Fruit fly (Drosophila melanogaster) whole organism, embryonic: ENCODE results near the gene alphaTub84B.
A peak's percentile ranks its signal among the peaks of the same experiment; 100 is the strongest.

ENCODE experiments used
- ATbp ChIP-seq: fragments of 200-800 bp; sonication (Bioruptor generic); optimal IDR thresholded peaks from 2 replicates; lab custom pipeline; 2017; ENCODE audit warnings: missing biosample characterization, mild to moderate bottlenecking, missing genetic modification characterization, missing genetic modification reagents
- Ada2b ChIP-seq: fragments of 200-800 bp; sonication (Bioruptor generic); IDR thresholded peaks from 2 replicates; pipeline ENCODE4 v1.3.6; 2022; ENCODE audit warnings: missing biosample characterization, missing genetic modification characterization
- B-H2 ChIP-seq: fragments of 200-800 bp; sonication (Bioruptor generic); optimal IDR thresholded peaks from 2 replicates; lab custom pipeline; 2018; ENCODE audit warnings: missing biosample characterization, mild to moderate bottlenecking, missing genetic modification characterization
- CG10462 ChIP-seq: fragments of 200-800 bp; sonication (Bioruptor generic); optimal IDR thresholded peaks from 2 replicates; lab custom pipeline; 2016; ENCODE audit warnings: missing biosample characterization, missing genetic modification characterization
- CG11723 ChIP-seq: fragments of 200-800 bp; sonication (Bioruptor generic); optimal IDR thresholded peaks from 2 replicates; lab custom pipeline; 2017; ENCODE audit warnings: missing biosample characterization, mild to moderate bottlenecking, missing genetic modification characterization
- CG13296 ChIP-seq: fragments of 200-800 bp; sonication (Bioruptor generic); optimal IDR thresholded peaks from 3 replicates; lab custom pipeline; 2018; ENCODE audit warnings: missing biosample characterization, mild to moderate bottlenecking, missing genetic modification characterization
- CG13424 ChIP-seq: fragments of 200-800 bp; sonication (Bioruptor generic); optimal IDR thresholded peaks from 2 replicates; lab custom pipeline; 2019; ENCODE audit warnings: missing biosample characterization, mild to moderate bottlenecking, missing genetic modification characterization, moderate library complexity
- CG15269 ChIP-seq: fragments of 200-800 bp; sonication (Bioruptor generic); optimal IDR thresholded peaks from 2 replicates; lab custom pipeline; 2018; ENCODE audit warnings: missing biosample characterization, mild to moderate bottlenecking, missing genetic modification characterization, moderate library complexity
- CG1529 ChIP-seq: fragments of 200-800 bp; sonication (Bioruptor generic); optimal IDR thresholded peaks from 3 replicates; lab custom pipeline; 2018; ENCODE audit warnings: missing biosample characterization, missing genetic modification characterization
- CG17912 ChIP-seq: fragments of 200-800 bp; sonication (Bioruptor generic); optimal IDR thresholded peaks from 2 replicates; lab custom pipeline; 2018; ENCODE audit warnings: missing biosample characterization, mild to moderate bottlenecking, missing genetic modification characterization
- CG2116 ChIP-seq: fragments of 200-800 bp; sonication (Bioruptor generic); optimal IDR thresholded peaks from 3 replicates; lab custom pipeline; 2018; ENCODE audit warnings: missing biosample characterization, mild to moderate bottlenecking, missing genetic modification characterization
- CG32772 ChIP-seq: fragments of 200-800 bp; sonication (Bioruptor generic); IDR thresholded peaks from 2 replicates; pipeline ENCODE4 v1.3.6; 2022; ENCODE audit warnings: missing biosample characterization, missing genetic modification characterization
- CG3847 ChIP-seq: fragments of 200-800 bp; sonication (Bioruptor generic); IDR thresholded peaks from 2 replicates; pipeline ENCODE4 v1.3.6; 2022; ENCODE audit warnings: missing biosample characterization, missing genetic modification characterization
- CG4617 ChIP-seq: fragments of 200-800 bp; sonication (Bioruptor generic); optimal IDR thresholded peaks from 3 replicates; lab custom pipeline; 2016; ENCODE audit warnings: missing biosample characterization, missing genetic modification characterization, borderline replicate concordance
- CG4707 ChIP-seq: fragments of 200-800 bp; sonication (Bioruptor generic); optimal IDR thresholded peaks from 2 replicates; lab custom pipeline; 2018; ENCODE audit warnings: missing biosample characterization, mild to moderate bottlenecking, missing genetic modification characterization, moderate library complexity
- CG4854 ChIP-seq: fragments of 200-800 bp; sonication (Bioruptor generic); optimal IDR thresholded peaks from 2 replicates; lab custom pipeline; 2016; ENCODE audit warnings: missing biosample characterization, missing genetic modification characterization, inconsistent platforms
- CG6683 ChIP-seq: fragments of 200-800 bp; sonication (Bioruptor generic); optimal IDR thresholded peaks from 2 replicates; lab custom pipeline; 2017; ENCODE audit warnings: missing biosample characterization, mild to moderate bottlenecking, missing genetic modification characterization, missing genetic modification reagents
- CG7357 ChIP-seq: fragments of 200-800 bp; sonication (Bioruptor generic); IDR thresholded peaks from 3 replicates; pipeline ENCODE4 v1.3.6; 2022; ENCODE audit warnings: missing biosample characterization, missing genetic modification characterization
- CG7839 ChIP-seq: fragments of 200-800 bp; sonication (Bioruptor generic); optimal IDR thresholded peaks from 3 replicates; lab custom pipeline; 2018; ENCODE audit warnings: missing biosample characterization, mild to moderate bottlenecking, missing genetic modification characterization, moderate library complexity
- CG7928 ChIP-seq: fragments of 200-800 bp; sonication (Bioruptor generic); optimal IDR thresholded peaks from 2 replicates; lab custom pipeline; 2017; ENCODE audit warnings: missing biosample characterization, mild to moderate bottlenecking, missing genetic modification characterization
- CG9932 ChIP-seq: fragments of 200-800 bp; sonication (Bioruptor generic); IDR thresholded peaks from 2 replicates; pipeline ENCODE4 v1.3.6; 2022; ENCODE audit warnings: missing biosample characterization, missing genetic modification characterization
- D19A ChIP-seq: fragments of 200-800 bp; optimal IDR thresholded peaks from 3 replicates; lab custom pipeline; 2019; ENCODE audit warnings: missing biosample characterization, mild to moderate bottlenecking, missing genetic modification characterization, moderate library complexity
- E2f2 ChIP-seq: fragments of 200-800 bp; sonication (Bioruptor generic); IDR thresholded peaks from 2 replicates; pipeline ENCODE4 v1.3.6; 2022; ENCODE audit warnings: missing biosample characterization, missing genetic modification characterization
- Eip74EF ChIP-seq, 2 experiments: fragments of 200-800 bp in 1 of 2; fragments of >200 bp in 1 of 2; sonication (Bioruptor generic) in 1 of 2; optimal IDR thresholded peaks; 2 replicates each; lab custom pipeline; 2017 to 2019; ENCODE audit warnings: missing biosample characterization in 2 of 2, missing genetic modification characterization in 2 of 2, mild to moderate bottlenecking in 1 of 2, moderate library complexity in 1 of 2
- Ets65A ChIP-seq: fragments of 200-800 bp; sonication (Bioruptor generic); peaks from one replicate; lab custom pipeline; 2016; ENCODE audit warnings: missing biosample characterization, missing genetic modification characterization
- Gsc ChIP-seq: fragments of 200-800 bp; sonication (Bioruptor generic); IDR thresholded peaks from 2 replicates; pipeline ENCODE4 v1.3.6; 2022; ENCODE audit warnings: missing biosample characterization, missing genetic modification characterization
- Lpt ChIP-seq: fragments of >200 bp; optimal IDR thresholded peaks from 2 replicates; lab custom pipeline; 2018; ENCODE audit warnings: missing biosample characterization, missing genetic modification characterization
- MESR4 ChIP-seq: fragments of 200-800 bp; sonication (Bioruptor generic); optimal IDR thresholded peaks from 2 replicates; lab custom pipeline; 2018; ENCODE audit warnings: missing biosample characterization, mild to moderate bottlenecking, missing genetic modification characterization, moderate library complexity
- Mad ChIP-seq: fragments of 200-800 bp; sonication (Bioruptor generic); optimal IDR thresholded peaks from 2 replicates; lab custom pipeline; 2016; ENCODE audit warnings: missing biosample characterization, missing genetic modification characterization
- Med ChIP-seq: fragments of 200-800 bp; sonication (Bioruptor generic); peaks from one replicate; lab custom pipeline; 2016; ENCODE audit warnings: missing biosample characterization, missing genetic modification characterization, mild to moderate bottlenecking, inconsistent platforms, moderate library complexity
- Mes4 ChIP-seq: fragments of 200-800 bp; sonication (Bioruptor generic); optimal IDR thresholded peaks from 2 replicates; lab custom pipeline; 2016; ENCODE audit warnings: missing biosample characterization, missing genetic modification characterization
- NfI ChIP-seq: fragments of 200-800 bp; sonication (Bioruptor generic); optimal IDR thresholded peaks from 3 replicates; lab custom pipeline; 2018; ENCODE audit warnings: missing biosample characterization, mild to moderate bottlenecking, missing genetic modification characterization, moderate library complexity
- cg ChIP-seq: fragments of 200-800 bp; sonication (Bioruptor generic); optimal IDR thresholded peaks from 3 replicates; lab custom pipeline; 2019; ENCODE audit warnings: missing biosample characterization, mild to moderate bottlenecking, missing genetic modification characterization, moderate library complexity
- dmrt99B ChIP-seq: fragments of 200-800 bp; sonication (Bioruptor generic); optimal IDR thresholded peaks from 2 replicates; lab custom pipeline; 2018; ENCODE audit warnings: missing biosample characterization, mild to moderate bottlenecking, missing genetic modification characterization, moderate library complexity
- her ChIP-seq: fragments of 200-800 bp; sonication (Bioruptor generic); optimal IDR thresholded peaks from 2 replicates; lab custom pipeline; 2016; ENCODE audit warnings: missing biosample characterization, missing genetic modification characterization
- ind ChIP-seq: fragments of 200-800 bp; sonication (Bioruptor generic); optimal IDR thresholded peaks from 3 replicates; lab custom pipeline; 2016; ENCODE audit warnings: missing biosample characterization, missing genetic modification characterization
- lilli ChIP-seq: fragments of 200-800 bp; sonication (Bioruptor generic); optimal IDR thresholded peaks from 3 replicates; lab custom pipeline; 2016; ENCODE audit warnings: missing biosample characterization, missing genetic modification characterization
- nmo ChIP-seq: fragments of 200-800 bp; sonication (Bioruptor generic); optimal IDR thresholded peaks from 2 replicates; lab custom pipeline; 2018; ENCODE audit warnings: missing biosample characterization, mild to moderate bottlenecking, missing genetic modification characterization, moderate library complexity
- onecut ChIP-seq: fragments of 200-800 bp; sonication (Bioruptor generic); IDR thresholded peaks from 2 replicates; pipeline ENCODE4 v1.3.6; 2022; ENCODE audit warnings: missing biosample characterization, missing genetic modification characterization
- psq ChIP-seq: fragments of 200-800 bp; sonication (Bioruptor generic); optimal IDR thresholded peaks from 2 replicates; lab custom pipeline; 2017; ENCODE audit warnings: missing biosample characterization, missing genetic modification characterization
- pum ChIP-seq: fragments of 200-800 bp; sonication (Bioruptor generic); optimal IDR thresholded peaks from 2 replicates; lab custom pipeline; 2016; ENCODE audit warnings: missing biosample characterization, missing genetic modification characterization
- sqz ChIP-seq: fragments of 200-800 bp; sonication (Bioruptor generic); optimal IDR thresholded peaks from 3 replicates; lab custom pipeline; 2018; ENCODE audit warnings: missing biosample characterization, mild to moderate bottlenecking, missing genetic modification characterization
- trem ChIP-seq: fragments of 200-800 bp; optimal IDR thresholded peaks from 3 replicates; lab custom pipeline; 2019; ENCODE audit warnings: missing biosample characterization, mild to moderate bottlenecking, missing genetic modification characterization, moderate library complexity
- z ChIP-seq: fragments of 200-800 bp; sonication (Bioruptor generic); IDR thresholded peaks from 3 replicates; pipeline ENCODE4 v1.3.6; 2022; ENCODE audit warnings: missing biosample characterization, missing genetic modification characterization

The alphaTub84B gene

DNA sequence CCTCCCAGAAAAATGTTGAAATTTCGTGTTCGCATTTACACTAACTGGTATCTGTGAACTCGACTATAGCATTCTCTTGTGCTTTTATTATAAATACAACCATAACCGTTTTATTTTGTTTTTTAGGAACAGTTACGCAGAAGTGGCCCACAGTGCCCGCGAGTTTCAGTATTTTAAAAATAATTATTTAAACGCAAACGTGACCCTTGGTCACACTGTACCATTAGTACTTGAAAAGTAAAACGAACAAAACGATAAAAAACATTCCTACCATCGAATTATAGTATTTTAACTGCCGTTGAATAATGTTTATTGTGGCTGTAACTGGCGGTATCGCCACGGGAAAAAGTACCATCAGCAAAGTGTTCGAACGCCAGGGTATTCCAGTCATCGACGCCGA lies 4.4 kb upstream of the alphaTub84B start, which contains the start of gene Dpck (continued):
- TF ChIP-seq Lpt (GFP tag; lab: Kevin White, UChicago) (no peak), Eip74EF (GFP tag; optimal IDR thresholded peaks at IDR 0.05; lab: Kevin White, UChicago) (peak in 1 of 2 experiments; percentile 12), ATbp (GFP tag; lab: Kevin White, UChicago) (no peak), CG4707 (peak; percentile 99), CG4617 (peak; percentile 64), her (no peak), B-H2 (GFP tag; lab: Kevin White, UChicago) (peak; percentile 22), z (GFP tag; lab: Robert Waterston, UW) (no peak), D19A (no peak), CG2116 (GFP tag; lab: Kevin White, UChicago) (peak; percentile 19), CG3847 (0 out of 2 replicates have a peak, but pooled peaks have one; percentile 32), MESR4 (GFP tag; lab: Kevin White, UChicago) (peak; percentile 81), dmrt99B (tag; lab: Kevin White, UChicago) (no peak), Ets65A (GFP tag; lab: Kevin White, UChicago) (peak; percentile 95), CG10462 (GFP tag; lab: Kevin White, UChicago) (no peak), CG6683 (GFP tag; lab: Kevin White, UChicago) (no peak), CG17912 (GFP tag; lab: Kevin White, UChicago) (no peak), ind (no peak), CG7357 (GFP tag; lab: Robert Waterston, UW) (no peak), Med (GFP tag; lab: Kevin White, UChicago) (peak; percentile 80), CG11723 (GFP tag; lab: Kevin White, UChicago) (peak; percentile 86), CG1529 (GFP tag; lab: Kevin White, UChicago) (no peak), Ada2b (GFP tag; lab: Robert Waterston, UW) (no peak), nmo (GFP tag; lab: Kevin White, UChicago) (peak; percentile 21), CG32772 (GFP tag; lab: Robert Waterston, UW) (no peak), pum (GFP tag; lab: Kevin White, UChicago) (peak; percentile 1), CG15269 (tag; lab: Kevin White, UChicago) (peak; percentile 36), lilli (GFP tag; lab: Kevin White, UChicago) (peak; percentile 36), CG13424 (tag; lab: Kevin White, UChicago) (peak; percentile 30), CG4854 (GFP tag; lab: Kevin White, UChicago) (peak; percentile 28), Mes4 (GFP tag; lab: Kevin White, UChicago) (peak; percentile 4), CG13296 (peak; percentile 16), trem (tag; lab: Kevin White, UChicago) (peak; percentile 42), NfI (GFP tag; lab: Kevin White, UChicago) (peak; percentile 5), cg (no peak), onecut (0 out of 2 replicates have a peak, but pooled peaks have one; percentile 13), Gsc (GFP tag; lab: Robert Waterston, UW) (no peak), sqz (GFP tag; lab: Kevin White, UChicago) (no peak), E2f2 (peak; percentile 52; the same call in 1 of the 2 replicates), Mad (GFP tag; lab: Kevin White, UChicago) (peak; percentile 41), CG7928 (GFP tag; lab: Kevin White, UChicago) (no peak), psq (GFP tag; lab: Kevin White, UChicago) (no peak), CG7839 (tag; lab: Kevin White, UChicago) (peak; percentile 8), CG9932 (GFP tag; lab: Robert Waterston, UW) (peak; percentile 10; the same call in 1 of the 2 replicates)
